Fruit fly (Drosophila melanogaster): ENCODE measurements around the gene CG15404.

Gene CG15404

DNA sequence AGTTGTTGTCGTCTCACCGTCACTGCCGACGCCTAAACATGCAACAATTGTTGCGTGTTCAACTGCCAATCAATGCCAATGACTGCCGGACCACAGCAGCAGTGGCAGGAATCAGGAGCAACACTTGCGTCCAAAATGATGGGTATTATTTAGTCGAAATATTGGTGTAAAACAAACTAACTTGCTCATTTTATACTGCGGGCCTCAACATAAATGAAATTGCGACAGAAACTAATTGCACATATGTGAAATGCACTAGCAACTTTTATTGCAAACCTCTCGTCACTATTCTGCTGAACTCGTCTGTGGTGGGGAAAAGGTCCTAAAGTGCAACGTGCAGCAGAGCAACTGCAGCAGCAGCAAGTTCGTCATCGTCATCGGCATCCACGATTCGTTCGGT is 19.0 kb upstream of the CG15404 start (continued):
- TF ChIP-seq spab (GFP tag; optimal IDR thresholded peaks at IDR 0.05) (peak; percentile 9), pdm3 (GFP tag; optimal IDR thresholded peaks at IDR 0.05) (peak; percentile 48), CG16779 (tag; optimal IDR thresholded peaks at IDR 0.05) (no peak), CG3032 (tag; optimal IDR thresholded peaks at IDR 0.05) (peak; percentile 20), acj6 (GFP tag; optimal IDR thresholded peaks at IDR 0.05) (peak; percentile 49), Ets96B (tag; optimal IDR thresholded peaks at IDR 0.05) (peak; percentile 46), achi (GFP tag; optimal IDR thresholded peaks at IDR 0.05) (peak; percentile 25), CG3919 (GFP tag; optimal IDR thresholded peaks at IDR 0.05) (peak; percentile 33), topi (GFP tag; optimal IDR thresholded peaks at IDR 0.05) (no peak), Gug (GFP tag; IDR thresholded peaks at IDR 0.05) (no peak), Eip78C (GFP tag) (peak; percentile 61), CG1621 (tag; optimal IDR thresholded peaks at IDR 0.05) (peak; percentile 36), fd85E (GFP tag; optimal IDR thresholded peaks at IDR 0.05) (no peak), Hr4 (GFP tag; optimal IDR thresholded peaks at IDR 0.05) (peak; percentile 29), Met (GFP tag; optimal IDR thresholded peaks at IDR 0.05) (no peak), OdsH (GFP tag; optimal IDR thresholded peaks at IDR 0.05) (peak; percentile 33), CG8632 (GFP tag; optimal IDR thresholded peaks at IDR 0.05) (no peak), svp (GFP tag) (peak; percentile 68)

DNA sequence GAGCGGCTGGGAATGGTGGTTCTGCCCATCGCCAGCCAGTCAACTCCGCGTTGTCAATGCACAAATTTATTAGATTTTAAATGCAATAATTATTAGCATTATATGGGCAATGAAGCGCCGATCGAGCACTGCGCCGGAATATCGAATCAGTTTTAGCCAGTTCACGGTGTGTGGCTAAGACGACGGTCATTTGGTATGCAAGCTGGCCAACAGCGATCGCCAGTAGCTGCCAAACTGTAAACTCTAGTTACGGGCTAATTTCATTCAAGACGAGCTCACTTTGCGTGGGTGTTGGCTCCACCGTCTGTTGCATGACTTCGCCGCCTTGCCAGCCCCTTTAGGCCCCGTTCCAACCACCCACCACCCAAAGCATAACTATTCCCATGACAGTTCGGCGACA is 18.0 kb upstream of the CG15404 start:
- TF ChIP-seq dsx (GFP tag; optimal IDR thresholded peaks at IDR 0.05; ENCODE audit: poor library complexity, severe bottlenecking) (no peak), CG6792 (GFP tag; optimal IDR thresholded peaks at IDR 0.05) (no peak), spab (GFP tag; optimal IDR thresholded peaks at IDR 0.05) (no peak), CG4318 (GFP tag; optimal IDR thresholded peaks at IDR 0.05) (no peak), svp (GFP tag) (no peak), Sox15 (GFP tag; optimal IDR thresholded peaks at IDR 0.05) (no peak), Ets96B (tag; optimal IDR thresholded peaks at IDR 0.05) (no peak), CG31627 (GFP tag; optimal IDR thresholded peaks at IDR 0.05) (no peak), Ets21C (GFP tag; optimal IDR thresholded peaks at IDR 0.05) (no peak), CG8319 (GFP tag; optimal IDR thresholded peaks at IDR 0.05) (no peak), Eip75B (GFP tag; optimal IDR thresholded peaks at IDR 0.05) (no peak), Hr38 (GFP tag; optimal IDR thresholded peaks at IDR 0.05) (no peak), Gug (GFP tag; IDR thresholded peaks at IDR 0.05) (no peak), topi (GFP tag; optimal IDR thresholded peaks at IDR 0.05) (no peak), CG6276 (GFP tag; optimal IDR thresholded peaks at IDR 0.05) (no peak), acj6 (GFP tag; optimal IDR thresholded peaks at IDR 0.05) (no peak)

DNA sequence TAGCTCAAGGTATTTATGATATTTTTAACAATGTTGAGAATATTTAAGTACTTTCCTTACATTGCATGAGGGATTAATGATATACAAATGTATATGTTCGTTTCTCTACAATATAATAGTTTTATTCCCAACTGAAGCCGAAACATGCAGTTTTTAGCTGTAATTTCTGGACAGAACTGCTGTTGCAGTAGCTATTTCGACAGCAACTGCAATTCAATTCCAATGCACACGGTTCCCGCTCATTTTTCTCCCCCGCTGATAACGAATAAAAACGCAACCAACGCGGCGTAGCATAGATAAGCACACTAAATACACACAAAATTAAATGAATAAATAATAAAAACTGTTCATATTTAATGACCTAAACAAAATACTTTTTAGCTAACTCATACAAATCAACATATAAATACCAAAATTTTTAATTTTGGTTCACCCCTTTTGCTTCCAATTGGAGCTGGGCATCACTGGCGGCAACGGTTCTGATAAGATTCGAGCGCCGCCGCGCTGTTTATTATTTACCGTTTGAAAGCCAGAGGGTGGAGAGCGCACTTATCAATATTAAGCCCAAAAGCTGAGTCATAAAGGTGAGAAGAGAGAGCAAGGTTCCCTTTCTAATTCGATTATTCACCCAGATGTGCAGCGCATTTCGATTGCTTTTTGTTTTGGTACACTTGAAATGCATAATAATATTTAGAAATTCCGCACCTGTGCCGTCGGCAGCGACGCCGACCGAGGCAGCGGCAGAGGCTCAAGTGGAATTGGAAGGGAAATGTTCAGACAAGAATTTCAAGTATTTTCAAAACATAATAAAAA is 15.3 kb upstream of the CG15404 start:
- TF ChIP-seq topi (GFP tag; optimal IDR thresholded peaks at IDR 0.05) (peak; percentile 42), CG6854 (GFP tag; optimal IDR thresholded peaks at IDR 0.05) (peak; percentile 9), ss (GFP tag; optimal IDR thresholded peaks at IDR 0.05) (no peak), CG4318 (GFP tag; optimal IDR thresholded peaks at IDR 0.05) (no peak), Gug (GFP tag; IDR thresholded peaks at IDR 0.05) (peak; percentile 8; the same call in 1 of the 2 replicates), fkh (GFP tag; optimal IDR thresholded peaks at IDR 0.05) (peak; percentile 79), CG6163 (GFP tag; IDR thresholded peaks at IDR 0.05) (0 out of 3 replicates have a peak, but pooled peaks have one; percentile 55), CG7368 (GFP tag; optimal IDR thresholded peaks at IDR 0.05) (no peak), CG3032 (tag; optimal IDR thresholded peaks at IDR 0.05) (peak; percentile 1), fd85E (GFP tag; optimal IDR thresholded peaks at IDR 0.05) (no peak), Hr38 (GFP tag; optimal IDR thresholded peaks at IDR 0.05) (no peak), CG10631 (GFP tag; optimal IDR thresholded peaks at IDR 0.05) (peak; percentile 31), OdsH (GFP tag; optimal IDR thresholded peaks at IDR 0.05) (peak; percentile 34), CG31627 (GFP tag; optimal IDR thresholded peaks at IDR 0.05) (peak; percentile 17), cyc (GFP tag; optimal IDR thresholded peaks at IDR 0.05) (no peak), spab (GFP tag; optimal IDR thresholded peaks at IDR 0.05) (no peak), vri (GFP tag; optimal IDR thresholded peaks at IDR 0.05) (peak; percentile 60), CG16779 (tag; optimal IDR thresholded peaks at IDR 0.05) (no peak), CG11902 (GFP tag; optimal IDR thresholded peaks at IDR 0.05) (no peak), CG3919 (GFP tag; optimal IDR thresholded peaks at IDR 0.05) (peak; percentile 9), Ets21C (GFP tag; optimal IDR thresholded peaks at IDR 0.05) (peak; percentile 6), fd59A (GFP tag; optimal IDR thresholded peaks at IDR 0.05) (no peak), Eip93F (GFP tag; optimal IDR thresholded peaks at IDR 0.05) (no peak), CG8632 (GFP tag; optimal IDR thresholded peaks at IDR 0.05) (no peak), net (GFP tag; optimal IDR thresholded peaks at IDR 0.05) (peak; percentile 18), CG11294 (GFP tag; IDR thresholded peaks at IDR 0.05) (peak; percentile 13; the same call in 1 of the 2 replicates), Sox14 (GFP tag; optimal IDR thresholded peaks at IDR 0.05) (peak; percentile 42), Lpt (GFP tag; optimal IDR thresholded peaks at IDR 0.05) (no peak), lz (GFP tag; optimal IDR thresholded peaks at IDR 0.05) (peak; percentile 49), Met (GFP tag; optimal IDR thresholded peaks at IDR 0.05) (peak; percentile 19), Blimp-1 (GFP tag; optimal IDR thresholded peaks at IDR 0.05) (no peak)

Data from whole organism, prepupa.